Worm (Caenorhabditis elegans) whole organism, L2 larva: ENCODE data around the gene F59F5.4.

Source experiments
- C34F6.9 ChIP-seq: fragments of 150-350 bp; optimal IDR thresholded peaks from 2 replicates; lab custom pipeline; 2014; ENCODE audit warnings: missing biosample characterization, missing genetic modification characterization
- F13H6.1 ChIP-seq: sonication (generic microtip); optimal IDR thresholded peaks from 2 replicates; lab custom pipeline; 2016; ENCODE audit warnings: missing genetic modification characterization, missing compliant biosample characterization
- aly-2 ChIP-seq: fragments of 150-350 bp; optimal IDR thresholded peaks from 2 replicates; lab custom pipeline; 2014; ENCODE audit warnings: missing biosample characterization, missing genetic modification characterization
- blmp-1 ChIP-seq: sonication (generic microtip); optimal IDR thresholded peaks from 2 replicates; lab custom pipeline; 2017; ENCODE audit warnings: missing genetic modification characterization, mild to moderate bottlenecking, missing compliant biosample characterization, antibody characterized with exemption, moderate library complexity; ENCODE audit not compliant: insufficient read depth
- ceh-16 ChIP-seq: fragments of 150-350 bp; optimal IDR thresholded peaks from 2 replicates; lab custom pipeline; 2014; ENCODE audit warnings: missing biosample characterization, missing genetic modification characterization
- ceh-82 ChIP-seq: fragments of 150-350 bp; optimal IDR thresholded peaks from 2 replicates; lab custom pipeline; 2014; ENCODE audit warnings: missing biosample characterization, missing genetic modification characterization
- crh-2 ChIP-seq: sonication (generic microtip); optimal IDR thresholded peaks from 2 replicates; lab custom pipeline; 2017; ENCODE audit warnings: missing biosample characterization, missing genetic modification characterization
- egl-27 ChIP-seq: sonication (generic microtip); optimal IDR thresholded peaks from 3 replicates; lab custom pipeline; 2017; ENCODE audit warnings: missing biosample characterization, missing genetic modification reagents, missing genetic modification characterization
- elt-1 ChIP-seq: fragments of 150-350 bp; optimal IDR thresholded peaks from 2 replicates; lab custom pipeline; 2014; ENCODE audit warnings: missing biosample characterization, missing genetic modification characterization
- elt-3 ChIP-seq: sonication (generic microtip); optimal IDR thresholded peaks from 2 replicates; lab custom pipeline; 2017; ENCODE audit warnings: missing biosample characterization, missing genetic modification characterization
- fos-1 ChIP-seq: fragments of 150-350 bp; optimal IDR thresholded peaks from 2 replicates; lab custom pipeline; 2014; ENCODE audit warnings: missing biosample characterization, missing genetic modification characterization
- gmeb-1 ChIP-seq: fragments of 150-350 bp; optimal IDR thresholded peaks from 2 replicates; lab custom pipeline; 2014; ENCODE audit warnings: missing biosample characterization, missing genetic modification characterization
- lin-11 ChIP-seq: fragments of 150-350 bp; sonication (generic microtip); optimal IDR thresholded peaks from 2 replicates; lab custom pipeline; 2014; ENCODE audit warnings: missing biosample characterization, missing genetic modification characterization, inconsistent platforms, mixed read lengths
- lin-13 ChIP-seq: fragments of 150-350 bp; optimal IDR thresholded peaks from 2 replicates; lab custom pipeline; 2014; ENCODE audit warnings: missing biosample characterization, missing genetic modification reagents, missing genetic modification characterization
- lin-39 ChIP-seq: fragments of 150-350 bp; optimal IDR thresholded peaks from 2 replicates; lab custom pipeline; 2014; ENCODE audit warnings: missing biosample characterization, missing genetic modification reagents, missing genetic modification characterization
- lsy-2 ChIP-seq, 2 experiments: fragments of 150-350 bp in 1 of 2; sonication (generic microtip) in 1 of 2; optimal IDR thresholded peaks; 2 replicates each; lab custom pipeline; 2014 to 2017; ENCODE audit warnings: missing biosample characterization in 2 of 2, missing genetic modification characterization in 2 of 2
- mbf-1 ChIP-seq: sonication (generic microtip); optimal IDR thresholded peaks from 2 replicates; lab custom pipeline; 2017; ENCODE audit warnings: missing biosample characterization, missing genetic modification characterization
- nhr-10 ChIP-seq: sonication (generic microtip); optimal IDR thresholded peaks from 2 replicates; lab custom pipeline; 2017; ENCODE audit warnings: missing biosample characterization, missing genetic modification characterization
- nhr-12 ChIP-seq: fragments of 150-350 bp; optimal IDR thresholded peaks from 2 replicates; lab custom pipeline; 2014; ENCODE audit warnings: missing biosample characterization, missing genetic modification characterization
- nhr-129 ChIP-seq: fragments of 150-350 bp; optimal IDR thresholded peaks from 2 replicates; lab custom pipeline; 2014; ENCODE audit warnings: missing biosample characterization, missing genetic modification characterization
- nhr-21 ChIP-seq: fragments of 150-350 bp; optimal IDR thresholded peaks from 2 replicates; lab custom pipeline; 2014; ENCODE audit warnings: missing biosample characterization, missing genetic modification characterization
- nhr-237 ChIP-seq: fragments of 150-350 bp; optimal IDR thresholded peaks from 2 replicates; lab custom pipeline; 2014; ENCODE audit warnings: missing biosample characterization, missing genetic modification characterization
- nhr-25 ChIP-seq: fragments of 150-350 bp; sonication (generic microtip); optimal IDR thresholded peaks from 3 replicates; lab custom pipeline; 2014; ENCODE audit warnings: missing biosample characterization, missing genetic modification characterization
- nhr-6 ChIP-seq: fragments of 150-350 bp; optimal IDR thresholded peaks from 2 replicates; lab custom pipeline; 2014; ENCODE audit warnings: missing biosample characterization, missing genetic modification characterization
- nhr-77 ChIP-seq: fragments of 150-350 bp; optimal IDR thresholded peaks from 2 replicates; lab custom pipeline; 2014; ENCODE audit warnings: missing biosample characterization, missing genetic modification characterization
- sem-4 ChIP-seq: fragments of 150-350 bp; optimal IDR thresholded peaks from 2 replicates; lab custom pipeline; 2014; ENCODE audit warnings: missing biosample characterization, missing genetic modification reagents, missing genetic modification characterization
- skn-1 ChIP-seq: sonication (generic microtip); optimal IDR thresholded peaks from 2 replicates; lab custom pipeline; 2017; ENCODE audit warnings: missing biosample characterization, missing genetic modification characterization
- sma-3 ChIP-seq: sonication (generic microtip); optimal IDR thresholded peaks from 2 replicates; lab custom pipeline; 2016; ENCODE audit warnings: missing genetic modification reagents, missing genetic modification characterization, missing compliant biosample characterization
- sma-9 ChIP-seq, 2 experiments: fragments of 150-350 bp in 1 of 2; sonication (generic microtip) in 1 of 2; optimal IDR thresholded peaks; 2 replicates each; lab custom pipeline; 2014 to 2016; ENCODE audit warnings: missing genetic modification characterization in 2 of 2, mild to moderate bottlenecking in 1 of 2, missing biosample characterization in 1 of 2, missing compliant biosample characterization in 1 of 2, missing genetic modification reagents in 1 of 2, moderate library complexity in 1 of 2
- snpc-4 ChIP-seq: fragments of 150-350 bp; optimal IDR thresholded peaks from 2 replicates; lab custom pipeline; 2014; ENCODE audit warnings: missing biosample characterization, missing genetic modification characterization
- unc-55 ChIP-seq: fragments of 150-350 bp; sonication (generic microtip); optimal IDR thresholded peaks from 3 replicates; lab custom pipeline; 2014; ENCODE audit warnings: missing biosample characterization, missing genetic modification reagents, missing genetic modification characterization
- zag-1 ChIP-seq: fragments of 150-350 bp; optimal IDR thresholded peaks from 2 replicates; lab custom pipeline; 2014; ENCODE audit warnings: missing biosample characterization, missing genetic modification characterization
- ztf-1 ChIP-seq: fragments of 200-800 bp; sonication (Bioruptor generic); conservative IDR thresholded peaks from 2 replicates; pipeline ENCODE4 v1.3.6; 2022; ENCODE audit warnings: missing genetic modification characterization, missing compliant biosample characterization

Gene F59F5.4

DNA sequence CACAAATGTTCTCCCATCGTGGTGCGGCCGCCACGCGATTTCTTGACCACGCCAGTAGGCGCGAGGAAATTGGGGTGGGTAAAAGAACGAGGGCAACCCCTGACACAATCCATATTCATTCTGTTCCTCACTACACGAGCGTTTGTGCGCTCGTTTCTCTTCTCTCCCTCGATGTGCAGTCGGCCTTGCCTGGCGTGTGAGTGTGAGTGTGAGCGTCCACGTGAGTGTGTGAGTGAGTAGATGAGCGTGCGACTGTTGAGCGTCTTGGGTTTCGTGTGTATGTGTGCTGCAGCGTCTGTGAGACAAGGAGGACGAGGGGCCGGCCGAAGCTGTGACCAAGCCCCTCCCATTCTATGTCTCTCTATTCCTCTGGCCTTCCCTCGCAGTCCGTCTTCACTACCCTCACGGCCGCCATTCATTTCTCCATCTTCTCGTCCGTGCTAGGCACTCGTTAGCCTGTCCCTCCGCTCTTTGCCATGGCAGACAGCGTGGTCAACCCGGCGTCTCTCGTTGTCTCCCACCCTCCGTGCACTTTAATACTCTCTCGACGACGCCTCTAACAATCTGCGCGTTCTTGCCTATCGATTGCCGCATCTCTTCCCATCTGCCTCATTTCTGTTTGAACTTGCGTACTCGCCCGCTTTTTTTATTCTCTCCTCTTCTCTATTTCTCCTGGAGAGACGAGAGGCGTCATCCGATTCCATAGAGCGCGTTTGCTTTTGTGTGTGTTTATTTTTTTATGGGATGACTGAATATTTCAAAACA is 25.8 kb downstream of the F59F5.4 start (continued):
- TF ChIP-seq crh-2 (tag; lab: Kevin White, UChicago) (peak; percentile 96), blmp-1 (peak; percentile 29), ceh-16 (tag; lab: Kevin White, UChicago) (peak; percentile 89), sma-9 (GFP tag; optimal IDR thresholded peaks at IDR 0.05; lab: Kevin White, UChicago) (peak; percentile 95), sma-9 (tag; optimal IDR thresholded peaks at IDR 0.05; lab: Kevin White, UChicago) (no peak), elt-1 (tag; lab: Kevin White, UChicago) (no peak), mbf-1 (tag; lab: Kevin White, UChicago) (peak; percentile 8), sma-3 (GFP tag; lab: Kevin White, UChicago) (peak; percentile 96), nhr-12 (tag; lab: Kevin White, UChicago) (no peak), nhr-77 (tag; lab: Kevin White, UChicago) (peak; percentile 28), zag-1 (tag; lab: Kevin White, UChicago) (peak; percentile 84), ceh-82 (tag; lab: Kevin White, UChicago) (peak; percentile 41), nhr-25 (peak; percentile 93), C34F6.9 (tag; lab: Kevin White, UChicago) (peak; percentile 95), aly-2 (no peak), lin-39 (tag; lab: Kevin White, UChicago) (peak; percentile 33), nhr-10 (peak; percentile 75), lin-13 (GFP tag; lab: Kevin White, UChicago) (peak; percentile 88), skn-1 (tag; lab: Kevin White, UChicago) (peak; percentile 47)
- TF ChIP-seq, all 48 proteins: peak for 40

DNA sequence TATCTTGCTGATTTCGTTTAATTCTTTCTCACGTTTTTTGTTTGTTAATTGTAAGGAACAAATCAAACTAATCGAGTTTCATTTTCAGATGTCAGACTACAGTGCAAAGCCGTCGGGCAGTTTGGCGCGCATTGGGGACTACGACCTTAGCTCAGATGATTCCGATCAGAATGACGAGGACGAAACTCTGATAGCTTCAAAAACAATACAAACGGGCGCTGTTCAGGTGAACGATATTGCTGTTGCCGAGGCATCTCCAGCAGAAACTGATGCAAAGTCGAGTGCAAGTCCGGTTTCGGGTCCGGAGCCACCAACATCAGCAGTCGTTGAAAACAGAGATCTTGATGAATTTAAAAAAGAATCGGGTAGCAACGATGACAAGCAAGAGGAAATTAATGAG is 26.4 kb downstream of the F59F5.4 start, which contains the start of gene bet-2:
Gene bet-2 (plus strand): TSS at position 89 of the 400 bp plus-strand sequence.
- TF ChIP-seq aly-2 (no peak), F13H6.1 (tag; lab: Kevin White, UChicago) (no peak), lin-39 (tag; lab: Kevin White, UChicago) (no peak), egl-27 (tag; lab: Kevin White, UChicago) (no peak), gmeb-1 (tag; lab: Kevin White, UChicago) (no peak), nhr-129 (tag; lab: Kevin White, UChicago) (no peak)

- TF ChIP-seq crh-2 (tag; lab: Kevin White, UChicago) = peak; percentile 77
- TF ChIP-seq lin-13 (GFP tag; lab: Kevin White, UChicago) = peak; percentile 16
- peak; percentile 38 for TF ChIP-seq nhr-21 (tag; lab: Kevin White, UChicago)
- peak; percentile 93 for TF ChIP-seq unc-55 (GFP tag; lab: Kevin White, UChicago)
- peak; percentile 89 for TF ChIP-seq nhr-129 (tag; lab: Kevin White, UChicago)
- peak; percentile 21 for TF ChIP-seq zag-1 (tag; lab: Kevin White, UChicago)
- TF ChIP-seq gmeb-1 (tag; lab: Kevin White, UChicago) = peak; percentile 22
- peak; percentile 25 for TF ChIP-seq sem-4 (tag; lab: Kevin White, UChicago)
- TF ChIP-seq skn-1 (tag; lab: Kevin White, UChicago) = no peak
- peak; percentile 54 for TF ChIP-seq sma-3 (GFP tag; lab: Kevin White, UChicago)
- peak; percentile 38 for TF ChIP-seq blmp-1
- peak; percentile 9 for TF ChIP-seq snpc-4 (tag; lab: Kevin White, UChicago)
- no peak for TF ChIP-seq nhr-237 (tag; lab: Kevin White, UChicago)
- TF ChIP-seq lin-39 (tag; lab: Kevin White, UChicago) = no peak
- peak; percentile 82 for TF ChIP-seq nhr-25
- no peak for TF ChIP-seq elt-3 (tag; lab: Kevin White, UChicago)
- TF ChIP-seq lin-11 (tag; lab: Kevin White, UChicago) = no peak
- TF ChIP-seq lsy-2 (tag; optimal IDR thresholded peaks at IDR 0.05; lab: Kevin White, UChicago) = peak; percentile 37 to 62
- no peak for TF ChIP-seq ztf-1
- TF ChIP-seq nhr-6 (tag; lab: Kevin White, UChicago) = peak; percentile 54
- peak; percentile 29 for TF ChIP-seq ceh-82 (tag; lab: Kevin White, UChicago)
- no peak for TF ChIP-seq ceh-16 (tag; lab: Kevin White, UChicago)
- peak; percentile 92 for TF ChIP-seq C34F6.9 (tag; lab: Kevin White, UChicago)
- peak; percentile 73 for TF ChIP-seq fos-1
- peak; percentile 78 for TF ChIP-seq sma-9 (GFP tag; optimal IDR thresholded peaks at IDR 0.05; lab: Kevin White, UChicago)
- no peak for TF ChIP-seq sma-9 (tag; optimal IDR thresholded peaks at IDR 0.05; lab: Kevin White, UChicago)
Observed at ce11 chrX:10576410-10576809, 33.6 kb downstream of the F59F5.4 start.
